Fruit fly (Drosophila melanogaster) whole organism, larva: ENCODE data around the gene Nplp3.

Experiments used
- noc ChIP-seq: fragments of 200-800 bp; sonication (Bioruptor generic); optimal IDR thresholded peaks from 3 replicates; lab custom pipeline; 2019; ENCODE audit warnings: missing biosample characterization, mild to moderate bottlenecking, missing genetic modification characterization, moderate library complexity

Gene Nplp3

DNA sequence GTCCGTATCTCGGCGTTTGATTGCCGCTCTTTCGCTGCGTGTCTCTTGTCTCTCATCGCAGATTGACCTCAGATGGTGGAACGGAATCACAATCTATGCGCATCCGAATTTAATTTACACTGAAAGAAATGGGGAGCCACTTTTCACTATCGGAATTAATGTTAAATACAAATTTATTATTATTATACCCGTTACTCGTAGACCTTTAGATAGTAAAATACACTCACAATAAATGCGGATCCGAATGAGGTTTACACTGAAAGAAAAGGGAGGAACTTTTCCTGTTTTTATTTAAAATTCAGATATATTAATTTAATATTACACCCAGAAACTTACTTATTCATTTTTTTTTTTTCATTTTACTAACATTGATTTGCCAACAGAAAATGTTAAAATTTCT is 28.8 kb upstream of the Nplp3 start:
- TF ChIP-seq noc (tag; lab: Kevin White, UChicago) = no peak

DNA sequence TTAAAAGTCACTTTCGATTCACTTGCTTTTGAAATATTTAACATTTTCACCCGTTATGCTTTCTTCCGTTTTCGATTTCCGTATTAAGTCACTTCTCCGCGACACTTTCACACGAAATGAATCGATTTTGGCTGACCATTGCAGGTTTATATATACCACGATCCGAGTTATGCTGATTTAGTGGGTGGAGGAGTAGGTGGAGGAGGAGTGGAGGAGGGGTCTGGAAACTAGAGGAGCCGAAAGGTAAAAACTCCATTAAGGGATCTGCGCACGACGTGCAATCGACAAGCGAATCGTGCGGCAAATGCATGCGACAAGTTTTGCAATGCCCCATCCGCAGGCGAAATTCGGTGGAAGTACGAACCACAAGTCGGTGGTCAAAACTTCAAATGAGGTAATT is 27.0 kb upstream of the Nplp3 start, which contains the start of gene CG13045:
CG13045 (minus strand) TSS at position 101 of the 400 bp plus-strand sequence.
- TF ChIP-seq noc (tag; lab: Kevin White, UChicago) = no peak

DNA sequence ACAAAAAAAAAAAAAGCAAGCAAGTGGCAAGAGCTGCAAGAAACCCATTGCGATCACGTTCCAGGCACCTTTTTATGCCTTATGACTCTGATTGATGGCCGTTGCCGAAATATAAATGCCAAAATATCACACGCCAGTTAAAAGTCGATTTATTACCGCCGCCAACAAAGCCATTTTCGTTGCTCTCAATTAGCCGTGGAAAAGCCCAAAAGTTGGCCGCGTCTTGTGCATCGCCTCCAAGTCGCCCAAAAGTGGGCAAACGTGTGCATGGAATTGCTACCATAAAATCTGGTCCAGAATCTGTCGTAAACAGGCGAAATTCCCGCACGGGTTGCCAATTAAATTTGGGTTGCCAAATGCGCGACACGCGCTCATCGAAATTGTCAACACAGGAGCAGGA is 26.1 kb upstream of the Nplp3 start:
- TF ChIP-seq noc (tag; lab: Kevin White, UChicago) = no peak

DNA sequence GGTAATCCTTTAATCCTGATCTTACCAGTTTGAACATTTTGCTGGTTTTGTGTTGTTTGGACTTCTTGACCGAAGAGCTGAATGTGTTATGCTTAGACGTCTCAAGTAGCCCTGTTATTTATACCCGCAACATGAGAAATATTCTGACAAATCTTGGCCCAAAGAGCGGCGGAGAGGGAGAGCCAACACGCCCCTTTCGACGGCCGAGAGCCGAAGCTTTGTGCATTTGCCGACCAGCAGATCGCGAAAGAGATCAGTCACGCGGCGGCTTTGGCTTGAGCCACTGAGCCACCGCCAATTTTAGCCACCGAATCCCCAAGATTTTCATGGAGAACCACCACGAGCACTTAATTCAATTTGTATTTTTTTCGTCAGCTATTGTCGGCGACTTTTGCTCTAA is 22.4 kb upstream of the Nplp3 start, which contains the start of gene CG4962:
CG4962 (minus strand) TSS at position 101 of the 400 bp plus-strand sequence.
- TF ChIP-seq noc (tag; lab: Kevin White, UChicago) = no peak

DNA sequence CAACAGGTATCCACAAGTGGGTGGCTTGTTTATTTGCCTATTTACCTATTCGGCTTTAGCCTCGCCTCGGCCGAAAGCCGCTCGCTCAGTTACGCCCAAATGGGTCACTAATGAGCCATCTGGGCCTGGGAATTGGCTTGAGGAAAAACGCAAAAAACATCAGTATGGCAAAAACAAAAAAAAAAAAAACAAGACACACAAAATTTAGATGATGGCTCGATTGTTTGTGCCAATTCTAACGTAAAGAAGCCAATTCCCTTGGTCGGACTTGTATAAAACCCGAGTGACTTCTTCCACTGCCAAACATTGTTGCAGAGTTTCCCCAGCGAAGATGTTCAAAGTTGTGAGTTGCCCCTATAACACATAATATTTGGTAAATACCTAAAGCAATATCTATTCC is 16.7 kb upstream of the Nplp3 start, which contains the start of gene CG4982:
CG4982 (plus strand) TSS at position 301 of the 400 bp plus-strand sequence.
- no peak for TF ChIP-seq noc (tag; lab: Kevin White, UChicago)

DNA sequence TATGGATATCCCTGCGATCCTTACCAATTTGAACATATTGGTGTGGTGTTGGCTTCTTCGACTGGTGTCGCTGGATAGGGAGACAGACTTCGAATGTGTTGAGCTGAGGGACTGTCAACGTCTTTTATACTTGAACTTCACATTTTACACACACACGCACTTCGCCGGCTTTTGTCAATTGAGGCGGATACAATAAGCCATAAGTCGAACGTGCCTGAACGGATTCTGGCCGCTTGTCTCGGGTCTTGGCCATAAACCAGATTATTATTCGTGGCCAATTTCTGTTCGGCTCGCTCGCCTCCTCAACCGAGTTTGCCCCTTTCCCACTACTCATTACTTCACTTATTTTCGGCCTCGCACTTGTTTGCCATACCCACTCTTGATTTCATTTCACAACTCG is 14.7 kb upstream of the Nplp3 start, which contains the start of gene CG13044:
CG13044 (minus strand) TSS at position 101 of the 400 bp plus-strand sequence.
- TF ChIP-seq noc (tag; lab: Kevin White, UChicago) = no peak

DNA sequence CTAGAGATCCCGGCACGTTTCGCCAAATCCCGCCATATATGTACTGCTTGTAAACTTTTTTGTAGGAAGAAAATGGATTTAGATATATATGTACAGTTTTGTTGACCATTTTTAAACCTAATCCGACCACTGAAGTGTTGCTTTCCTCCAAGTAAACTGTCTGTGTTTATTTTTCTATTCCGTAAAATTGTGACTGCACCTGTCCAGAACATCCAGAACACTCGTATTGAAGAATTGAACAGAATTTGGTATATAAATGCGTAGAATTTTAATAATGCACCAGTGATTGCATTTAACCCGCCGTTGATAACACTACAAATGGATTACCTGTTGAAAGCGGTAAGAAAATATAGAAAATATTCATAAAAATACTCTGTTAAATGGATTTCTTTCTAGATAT is 13.8 kb upstream of the Nplp3 start, which contains the start of gene CG43249:
CG43249 (plus strand) TSS at position 301 of the 400 bp plus-strand sequence.
- TF ChIP-seq noc (tag; lab: Kevin White, UChicago) = no peak

DNA sequence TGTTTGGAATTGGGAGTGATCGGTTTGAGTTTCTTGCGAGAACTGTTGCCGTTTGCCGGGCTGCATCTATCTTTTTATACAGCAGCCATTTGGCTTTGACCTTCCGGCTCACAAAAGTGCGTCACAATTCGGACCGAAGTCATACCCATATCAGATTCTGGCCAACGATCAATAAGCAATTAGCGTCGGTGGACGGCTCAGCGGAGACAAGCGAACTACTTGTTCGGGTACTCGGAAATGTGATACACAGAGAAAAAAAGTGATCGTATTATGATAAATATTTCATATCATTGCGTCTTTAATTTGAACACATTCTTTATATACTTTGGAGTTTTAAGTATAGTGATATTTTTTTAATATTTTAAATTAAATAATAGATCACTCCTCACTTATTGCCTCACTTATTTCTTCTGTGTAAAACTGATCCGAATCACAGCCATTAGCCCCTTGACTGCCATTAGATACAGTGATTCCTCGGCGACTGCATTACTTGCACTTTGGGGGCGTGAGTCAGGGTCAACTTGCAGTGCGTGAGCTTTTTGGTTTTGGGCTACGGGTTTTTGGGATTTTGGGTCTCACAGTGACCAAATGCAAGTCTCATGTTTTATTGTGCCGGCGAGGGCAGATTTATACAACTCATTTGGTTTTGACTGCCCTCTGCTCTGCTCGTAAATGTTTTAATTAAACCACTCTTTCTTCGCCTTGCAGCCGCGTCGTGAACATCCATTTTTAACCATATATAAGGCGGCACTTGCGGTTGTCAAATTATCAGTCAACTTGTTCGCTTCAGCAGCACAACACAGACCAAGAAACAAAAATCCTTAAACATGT is 11.8 kb upstream of the Nplp3 start, which contains the start of the genes CG13043 and CG13063:
CG13043 (minus strand) TSS at position 51 of the 831 bp plus-strand sequence.
CG13063 (plus strand) TSS at position 781 of the 831 bp plus-strand sequence.
- no peak for TF ChIP-seq noc (tag; lab: Kevin White, UChicago)

DNA sequence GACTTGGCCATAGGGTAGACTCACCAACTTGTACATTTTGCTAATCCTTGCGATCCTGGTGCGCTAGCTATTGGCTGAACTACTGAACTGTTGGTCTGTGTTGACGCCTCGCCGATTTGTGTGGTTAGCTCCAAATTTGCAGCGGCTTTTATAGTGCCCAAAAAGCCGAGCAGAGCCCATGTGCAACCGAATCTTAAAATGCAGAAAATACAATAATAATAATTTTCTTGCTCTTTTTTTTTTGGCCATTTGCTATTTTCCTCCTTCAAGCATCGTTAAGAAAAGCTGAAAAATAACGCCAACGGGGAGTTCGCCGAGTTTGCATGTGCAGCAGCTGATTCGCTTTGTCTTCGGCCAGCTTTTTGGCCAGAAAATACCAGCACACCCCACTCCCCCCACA is 9.4 kb upstream of the Nplp3 start, which contains the start of gene CG13042:
CG13042 (minus strand) TSS at position 101 of the 400 bp plus-strand sequence.
- TF ChIP-seq noc (tag; lab: Kevin White, UChicago) = no peak

DNA sequence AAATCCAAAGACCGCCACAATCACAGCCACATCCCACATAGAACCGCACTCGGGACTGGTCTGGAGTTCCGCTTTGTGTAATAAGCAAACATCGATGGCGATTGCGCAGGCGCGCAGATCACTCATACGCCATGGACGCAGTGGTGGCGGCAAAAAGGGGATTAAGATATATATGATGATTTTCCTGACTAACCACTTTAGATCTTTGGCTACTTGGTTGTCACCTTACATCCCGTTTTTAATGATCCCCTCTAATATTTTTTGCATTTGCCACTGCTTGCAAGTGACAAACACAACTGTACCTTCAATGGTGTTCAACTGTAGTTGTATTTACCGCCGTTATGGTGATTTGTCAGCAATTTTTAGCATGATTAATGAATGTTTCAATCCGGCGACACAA is 7.9 kb upstream of the Nplp3 start:
- peak; percentile 61 for TF ChIP-seq noc (tag; lab: Kevin White, UChicago)

DNA sequence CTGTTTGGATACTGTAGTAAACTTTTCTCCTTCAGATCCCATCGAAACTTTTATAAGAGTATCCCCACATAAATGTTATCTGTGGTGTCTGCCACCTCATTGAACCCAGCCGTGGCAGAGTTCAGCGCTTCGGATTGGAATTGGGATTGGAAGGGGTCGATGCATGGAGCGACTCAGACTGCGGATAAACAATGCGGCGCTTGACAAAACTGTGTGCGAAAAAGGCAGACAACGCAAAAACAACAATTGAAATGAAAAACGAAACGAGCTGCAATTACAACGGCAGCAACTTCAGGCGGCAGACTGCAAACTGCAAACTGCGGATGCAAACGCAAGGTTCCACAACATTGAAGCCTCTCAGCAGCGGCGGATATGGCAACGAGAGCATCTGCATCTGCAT is 3.8 kb upstream of the Nplp3 start, which contains the start of gene CG13062:
CG13062 (plus strand) TSS at position 301 of the 400 bp plus-strand sequence.
- no peak for TF ChIP-seq noc (tag; lab: Kevin White, UChicago)

DNA sequence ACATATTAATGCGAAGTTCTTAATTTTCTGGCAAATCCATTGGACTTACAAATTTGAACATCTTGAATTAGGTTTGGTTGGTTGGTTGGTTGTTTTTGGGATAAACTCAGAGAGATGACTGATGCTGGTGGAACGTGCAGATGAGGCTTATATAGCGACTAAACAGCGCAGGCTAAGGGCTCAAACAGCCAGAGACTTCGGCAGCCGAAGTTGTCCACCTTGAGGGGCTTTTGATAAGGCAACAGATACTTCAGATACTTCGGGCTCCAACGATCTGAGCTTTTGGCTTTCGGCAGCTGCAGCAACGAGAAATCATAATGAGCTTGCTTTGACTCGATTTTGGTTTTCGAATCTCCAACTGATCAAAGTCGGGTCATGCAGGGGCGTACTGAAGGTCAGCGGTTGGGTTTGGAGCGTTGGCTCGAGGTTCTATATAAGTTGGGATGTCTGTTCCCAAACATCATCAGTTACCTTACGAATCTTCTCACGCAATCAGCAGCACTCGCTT is 1.6 kb downstream of the Nplp3 start, which contains the start of the genes CG13041 and CG13060:
CG13041 (minus strand) TSS at position 128 of the 508 bp plus-strand sequence.
CG13060 (plus strand) TSS at position 458 of the 508 bp plus-strand sequence.
- TF ChIP-seq noc (tag; lab: Kevin White, UChicago) = no peak

DNA sequence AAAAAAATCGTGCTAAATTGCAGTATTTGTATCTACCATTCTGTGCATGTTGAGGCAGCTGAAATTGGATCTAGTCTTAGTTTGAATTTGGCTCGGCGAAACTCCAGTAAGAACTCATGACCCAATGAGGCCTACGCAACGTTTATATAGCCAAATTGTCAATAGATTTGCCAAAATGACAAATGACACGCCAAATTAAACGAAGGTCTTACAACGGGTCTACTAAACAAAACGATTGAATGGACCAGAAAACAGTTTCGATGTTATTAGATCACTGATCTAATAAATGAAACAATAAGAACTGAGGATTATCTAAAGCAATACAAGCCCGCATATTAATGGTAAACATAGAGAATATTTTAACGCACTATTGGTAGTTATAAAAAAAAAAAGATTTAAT is 3.3 kb downstream of the Nplp3 start, which contains the start of gene CG42718:
CG42718 (minus strand) TSS at position 101 of the 400 bp plus-strand sequence.
- TF ChIP-seq noc (tag; lab: Kevin White, UChicago) = no peak

DNA sequence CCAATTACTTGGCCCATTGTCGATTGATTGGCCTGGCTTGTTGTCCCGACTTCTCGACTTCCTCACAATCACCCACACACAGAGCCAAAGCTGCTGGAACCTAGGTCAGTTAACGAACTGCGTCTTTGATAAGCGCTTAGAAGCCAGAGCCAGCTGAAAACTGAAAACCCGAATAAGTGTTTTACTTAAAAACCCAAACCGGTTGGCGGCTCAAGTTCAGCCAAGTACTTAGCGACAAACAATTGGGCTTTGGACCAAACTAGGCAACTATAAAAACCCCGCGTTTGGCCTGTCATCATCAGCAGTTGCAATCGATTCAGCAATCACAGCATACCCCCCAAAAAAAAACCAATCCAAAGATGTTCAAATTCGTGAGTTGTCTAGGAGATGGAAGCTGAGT is 5.5 kb downstream of the Nplp3 start, which contains the start of gene CG13059:
CG13059 (plus strand) TSS at position 301 of the 400 bp plus-strand sequence.
- no peak for TF ChIP-seq noc (tag; lab: Kevin White, UChicago)

DNA sequence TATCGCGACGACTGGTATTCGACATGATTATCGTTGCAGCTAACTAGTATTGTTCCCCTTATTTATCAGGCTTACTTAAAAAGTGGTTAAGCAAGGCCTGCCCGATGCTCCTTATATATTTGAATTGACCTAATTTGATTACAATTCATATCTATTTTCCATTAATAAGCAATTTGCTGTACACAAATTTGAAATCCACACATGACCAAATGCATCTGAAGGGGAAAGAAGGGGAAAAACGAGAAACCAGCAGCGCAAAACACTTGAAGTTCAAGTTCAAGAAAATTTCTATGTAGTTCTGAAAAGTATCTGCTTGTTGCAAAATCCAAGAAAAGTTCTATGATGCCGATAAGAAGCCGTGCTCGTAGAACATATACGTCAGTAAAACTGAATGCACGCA is 8.8 kb downstream of the Nplp3 start, which contains the start of the genes CG13040 and CG13039:
CG13040 (minus strand) TSS at position 101 of the 400 bp plus-strand sequence.
CG13039 (minus strand) TSS at position 106 of the 400 bp plus-strand sequence.
- TF ChIP-seq noc (tag; lab: Kevin White, UChicago) = no peak
